Fruit fly (Drosophila melanogaster) Kc167 (cell line): ENCODE data around the gene CG2076.

Experiments used
- Sin3A ChIP-seq: fragments of >200 bp; optimal IDR thresholded peaks from 2 replicates; lab custom pipeline; 2018; ENCODE audit warnings: missing external identifiers
- h ChIP-seq: fragments of >200 bp; optimal IDR thresholded peaks from 3 replicates; lab custom pipeline; 2018; ENCODE audit warnings: missing external identifiers
- insv ChIP-seq: fragments of >200 bp; optimal IDR thresholded peaks from 3 replicates; lab custom pipeline; 2018; ENCODE audit warnings: missing external identifiers
- psq ChIP-seq: fragments of >200 bp; optimal IDR thresholded peaks from 2 replicates; lab custom pipeline; 2017; ENCODE audit warnings: missing external identifiers

DNA sequence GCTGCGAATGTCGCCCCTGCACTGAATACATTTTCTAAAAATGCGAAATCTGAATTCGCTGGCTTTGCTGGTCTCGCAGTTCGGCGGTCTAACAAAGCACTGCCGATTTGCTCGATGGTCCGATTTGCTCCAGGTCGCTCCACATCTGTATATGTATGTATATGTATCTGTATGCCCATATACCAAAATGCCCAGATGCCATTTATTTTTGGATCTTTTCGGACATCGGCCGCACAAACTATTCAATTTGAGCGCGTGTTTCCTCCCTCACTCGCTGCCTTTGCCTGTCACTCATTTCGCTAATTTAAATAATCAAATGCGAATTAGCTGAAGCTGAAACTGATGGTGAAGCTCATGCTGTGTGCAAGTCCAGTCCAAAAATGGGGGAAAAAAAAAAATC lies 26.9 kb upstream of the CG2076 start, which contains the start of gene CG1537:
- no peak for TF ChIP-seq psq (lab: Kevin White, UChicago)
- no peak for TF ChIP-seq insv
- no peak for TF ChIP-seq h (lab: Kevin White, UChicago)
- TF ChIP-seq Sin3A (lab: Kevin White, UChicago) = no peak
